Worm (Caenorhabditis elegans) whole organism, midembryonic: ENCODE data around the gene T05C1.1.
A peak's percentile ranks its signal among the peaks of the same experiment; 100 is the strongest.

Experiments
- T22C8.4 ChIP-seq: fragments of 200-800 bp; sonication (Bioruptor generic); IDR thresholded peaks from 2 replicates; pipeline ENCODE4 v1.3.6; 2022; ENCODE audit warnings: missing genetic modification characterization, missing compliant biosample characterization
- cog-1 ChIP-seq: sonication (generic microtip); optimal IDR thresholded peaks from 2 replicates; lab custom pipeline; 2016; ENCODE audit warnings: missing genetic modification characterization, missing compliant biosample characterization
- flt-1 ChIP-seq: fragments of 200-800 bp; sonication (Bioruptor generic); IDR thresholded peaks from 2 replicates; pipeline ENCODE4 v1.3.6; 2022; ENCODE audit warnings: missing genetic modification characterization, missing compliant biosample characterization
- klf-2 ChIP-seq: fragments of 200-800 bp; sonication (Bioruptor generic); conservative IDR thresholded peaks from 2 replicates; pipeline ENCODE4 v1.3.6; 2022; ENCODE audit warnings: missing genetic modification reagents, missing genetic modification characterization, missing compliant biosample characterization
- med-1 ChIP-seq: sonication (generic microtip); optimal IDR thresholded peaks from 2 replicates; lab custom pipeline; 2017; ENCODE audit warnings: missing genetic modification characterization, mild to moderate bottlenecking, missing compliant biosample characterization, antibody characterized with exemption, missing genetic modification reagents; ENCODE audit not compliant: insufficient read depth
- ref-1 ChIP-seq: fragments of 200-800 bp; sonication (Bioruptor generic); conservative IDR thresholded peaks from 2 replicates; pipeline ENCODE4 v1.3.6; 2022; ENCODE audit warnings: missing genetic modification reagents, missing genetic modification characterization, missing compliant biosample characterization
- tab-1 ChIP-seq: fragments of 200-800 bp; sonication (Bioruptor generic); IDR thresholded peaks from 2 replicates; pipeline ENCODE4 v1.3.6; 2022; ENCODE audit warnings: missing genetic modification characterization, missing compliant biosample characterization
- ztf-23 ChIP-seq: fragments of 200-800 bp; sonication (Bioruptor generic); IDR thresholded peaks from 2 replicates; pipeline ENCODE4 v1.3.6; 2022; ENCODE audit warnings: missing genetic modification reagents, missing genetic modification characterization, missing compliant biosample characterization
- ztf-29 ChIP-seq: fragments of 200-800 bp; sonication (Bioruptor generic); IDR thresholded peaks from 2 replicates; pipeline ENCODE4 v1.3.6; 2022; ENCODE audit warnings: missing genetic modification reagents, missing genetic modification characterization, missing compliant biosample characterization

ce11 chrII:4516291-4516690, 37.9 kb downstream of the T05C1.1 start:
- TF ChIP-seq med-1 (no peak), cog-1 (tag; lab: Kevin White, UChicago) (no peak), T22C8.4 (no peak), flt-1 (GFP tag; lab: Robert Waterston, UW) (0 out of 2 replicates have a peak, but pooled peaks have one; percentile 13), ztf-29 (no peak), tab-1 (GFP tag; lab: Robert Waterston, UW) (no peak), ref-1 (no peak), ztf-23 (no peak), klf-2 (GFP tag; lab: Robert Waterston, UW) (no peak)
